Fruit fly (Drosophila melanogaster): ENCODE data around the gene Idi.

Gene Idi

dm6 chr3R:21296728-21297386 lies 26.9 kb downstream of the Idi start:
- no peak for TF ChIP-seq CG32121 (GFP tag; IDR thresholded peaks at IDR 0.05)
- no peak for TF ChIP-seq Pif1A (GFP tag; optimal IDR thresholded peaks at IDR 0.05)
- no peak for TF ChIP-seq CG17806 (tag; optimal IDR thresholded peaks at IDR 0.05)
- no peak for TF ChIP-seq CG15710 (tag; optimal IDR thresholded peaks at IDR 0.05)

DNA sequence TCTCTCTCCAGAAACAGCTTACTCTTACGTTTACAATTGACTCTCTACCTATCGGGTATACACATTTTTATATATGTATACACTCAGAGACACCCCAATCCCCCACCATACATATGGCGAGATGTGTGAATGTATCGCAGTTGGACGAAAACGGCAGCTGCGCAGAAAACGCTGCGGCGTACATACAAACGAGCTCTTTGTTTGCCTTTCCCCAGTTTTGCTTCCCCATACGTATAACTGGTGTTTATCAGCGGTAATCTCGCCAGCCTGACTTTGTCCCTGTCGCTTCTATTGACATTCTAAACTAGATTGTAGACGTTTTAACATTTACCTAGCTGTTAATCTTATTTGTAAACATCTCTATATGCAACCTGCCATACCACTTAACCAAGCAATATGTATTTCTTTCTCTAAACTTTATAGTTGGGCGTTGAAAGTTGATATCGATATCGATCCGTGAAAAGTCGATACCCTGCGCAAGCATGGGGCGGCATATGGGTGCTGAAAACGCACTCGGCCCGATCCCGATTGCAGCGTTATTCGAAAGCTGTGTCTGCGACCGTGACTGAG lies 27.5 kb downstream of the Idi start:
- TF ChIP-seq D1 (tag; optimal IDR thresholded peaks at IDR 0.05) (no peak), CG14655 (GFP tag; optimal IDR thresholded peaks at IDR 0.05) (peak; percentile 8), gl (tag; optimal IDR thresholded peaks at IDR 0.05) (peak; percentile 9), CG34367 (tag; optimal IDR thresholded peaks at IDR 0.05) (peak; percentile 7), Snoo (tag; optimal IDR thresholded peaks at IDR 0.05) (peak; percentile 8), CG8301 (tag; optimal IDR thresholded peaks at IDR 0.05) (peak; percentile 5), CG9948 (tag; optimal IDR thresholded peaks at IDR 0.05) (no peak), EcR (GFP tag; optimal IDR thresholded peaks at IDR 0.05) (peak; percentile 27), Pif1B (GFP tag; optimal IDR thresholded peaks at IDR 0.05) (peak; percentile 55), rn (GFP tag; IDR thresholded peaks at IDR 0.05) (no peak), Pif1A (GFP tag; optimal IDR thresholded peaks at IDR 0.05) (peak; percentile 63)

DNA sequence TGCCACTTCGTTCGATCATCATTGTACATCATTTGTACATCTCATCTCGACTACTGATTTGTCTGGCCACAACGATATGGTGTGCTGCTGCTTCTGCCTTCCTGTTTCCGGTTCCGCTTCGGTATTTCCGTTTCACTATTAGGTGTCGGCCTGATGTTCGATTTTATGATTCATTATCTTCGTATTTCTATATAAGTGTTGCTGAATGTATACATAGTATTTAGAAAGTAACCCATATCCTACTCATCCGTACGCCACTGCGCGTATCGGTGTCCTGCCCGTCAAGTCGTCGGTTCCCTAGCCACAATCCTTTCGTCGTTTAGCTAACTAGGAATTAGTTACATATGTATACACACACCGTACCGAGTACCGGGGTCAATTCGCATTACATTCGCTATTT lies 49.2 kb downstream of the Idi start:
- TF ChIP-seq CG15710 (tag; optimal IDR thresholded peaks at IDR 0.05) (no peak), Pif1B (GFP tag; optimal IDR thresholded peaks at IDR 0.05) (no peak), EcR (GFP tag; optimal IDR thresholded peaks at IDR 0.05) (no peak), Ets98B (GFP tag; IDR thresholded peaks at IDR 0.05) (no peak), CG12605 (GFP tag; IDR thresholded peaks at IDR 0.05) (no peak), CG9948 (tag; optimal IDR thresholded peaks at IDR 0.05) (no peak)
